Fruit fly (Drosophila melanogaster) Kc167 (cell line): Measurements from ENCODE around the gene nonC.

Experiments used
- h ChIP-seq: fragments of >200 bp; optimal IDR thresholded peaks from 3 replicates; lab custom pipeline; 2018; ENCODE audit warnings: missing external identifiers
- psq ChIP-seq: fragments of >200 bp; optimal IDR thresholded peaks from 2 replicates; lab custom pipeline; 2017; ENCODE audit warnings: missing external identifiers

- no peak for TF ChIP-seq h (lab: Kevin White, UChicago)
- TF ChIP-seq psq = peak; percentile 69
These were observed 34.9 kb downstream of the nonC start for dm6 chrX:6859245-6859644.
